Worm (Caenorhabditis elegans): Measurements from ENCODE around the gene T07F8.4.
"Not testable (repeated sequence)": the region's sequence is repeated elsewhere in the genome, so short reads cannot be mapped to it uniquely, and the experiment has no call there.

Gene T07F8.4

DNA sequence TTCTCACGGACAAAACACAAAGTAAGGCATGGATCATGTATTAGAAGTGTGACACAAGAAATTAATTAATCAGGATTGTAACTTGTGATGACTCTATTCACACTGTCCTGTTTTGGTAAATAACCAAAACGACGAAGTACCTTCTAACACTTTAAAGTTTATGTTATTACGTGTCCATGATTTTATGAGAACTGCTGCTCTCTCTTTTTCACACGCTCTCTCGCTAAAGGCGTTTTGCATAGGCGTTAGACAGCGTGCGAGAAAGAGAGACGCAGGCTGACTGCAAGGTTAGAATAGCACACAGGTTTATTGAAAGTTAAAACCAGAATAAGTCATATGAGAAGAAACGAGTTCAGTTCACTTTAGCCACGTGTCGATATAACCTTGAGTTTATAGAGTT is 41.7 kb downstream of the T07F8.4 start (continued):
- TF ChIP-seq lir-3 (tag; optimal IDR thresholded peaks at IDR 0.05; ENCODE audit: poor library complexity) (peak; percentile 41), nhr-90 (tag; optimal IDR thresholded peaks at IDR 0.05; ENCODE audit: poor library complexity) (peak; percentile 59), grh-1 (GFP tag; IDR thresholded peaks at IDR 0.05) (peak; percentile 96), nhr-77 (tag; optimal IDR thresholded peaks at IDR 0.05) (no peak), isw-1 (GFP tag; IDR thresholded peaks at IDR 0.05) (peak; percentile 12; the same call in 1 of the 2 replicates), mep-1 (tag; optimal IDR thresholded peaks at IDR 0.05) (peak; percentile 42), nhr-85 (tag) (peak; percentile 98), sptf-1 (tag; optimal IDR thresholded peaks at IDR 0.05) (no peak), ztf-4 (tag; optimal IDR thresholded peaks at IDR 0.05) (no peak), ets-5 (GFP tag; IDR thresholded peaks at IDR 0.05) (no peak), Y116A8C.19 (tag; optimal IDR thresholded peaks at IDR 0.05; ENCODE audit: borderline replicate concordance) (no peak), nhr-84 (tag; optimal IDR thresholded peaks at IDR 0.05) (no peak), hpl-2 (GFP tag; optimal IDR thresholded peaks at IDR 0.05) (no peak), aly-2 (tag; optimal IDR thresholded peaks at IDR 0.05) (no peak), alr-1 (tag; optimal IDR thresholded peaks at IDR 0.05; ENCODE audit: borderline replicate concordance) (no peak), elt-2 (tag; optimal IDR thresholded peaks at IDR 0.05) (no peak), pag-3 (tag; optimal IDR thresholded peaks at IDR 0.05; ENCODE audit: borderline replicate concordance, insufficient read depth) (no peak), rnt-1 (tag; optimal IDR thresholded peaks at IDR 0.05) (peak; percentile 12), lin-14 (GFP tag; optimal IDR thresholded peaks at IDR 0.05) (peak; percentile 89), blmp-1 (tag; optimal IDR thresholded peaks at IDR 0.05) (peak; percentile 12), dpl-1 (GFP tag; optimal IDR thresholded peaks at IDR 0.05) (peak in 1 of 3 experiments; percentile 13), nhr-47 (tag; optimal IDR thresholded peaks at IDR 0.05) (peak; percentile 39), ceh-63 (GFP tag; optimal IDR thresholded peaks at IDR 0.05) (no peak), pax-3 (tag; optimal IDR thresholded peaks at IDR 0.05) (peak; percentile 24), jun-1 (tag; optimal IDR thresholded peaks at IDR 0.05) (no peak), zag-1 (tag; optimal IDR thresholded peaks at IDR 0.05) (no peak), sox-4 (tag; optimal IDR thresholded peaks at IDR 0.05) (no peak), efl-1 (optimal IDR thresholded peaks at IDR 0.05) (peak; percentile 44), efl-1 (GFP tag; optimal IDR thresholded peaks at IDR 0.05 in 1 of 2) (no peak), lsy-2 (tag; optimal IDR thresholded peaks at IDR 0.05) (peak; percentile 26 to 54), ceh-8 (GFP tag; optimal IDR thresholded peaks at IDR 0.05) (no peak), xbp-1 (tag; optimal IDR thresholded peaks at IDR 0.05) (peak; percentile 58), snpc-4 (tag; optimal IDR thresholded peaks at IDR 0.05) (no peak), nhr-76 (tag; optimal IDR thresholded peaks at IDR 0.05) (no peak), nhr-11 (tag; optimal IDR thresholded peaks at IDR 0.05) (no peak), egl-13 (tag; optimal IDR thresholded peaks at IDR 0.05) (no peak)

DNA sequence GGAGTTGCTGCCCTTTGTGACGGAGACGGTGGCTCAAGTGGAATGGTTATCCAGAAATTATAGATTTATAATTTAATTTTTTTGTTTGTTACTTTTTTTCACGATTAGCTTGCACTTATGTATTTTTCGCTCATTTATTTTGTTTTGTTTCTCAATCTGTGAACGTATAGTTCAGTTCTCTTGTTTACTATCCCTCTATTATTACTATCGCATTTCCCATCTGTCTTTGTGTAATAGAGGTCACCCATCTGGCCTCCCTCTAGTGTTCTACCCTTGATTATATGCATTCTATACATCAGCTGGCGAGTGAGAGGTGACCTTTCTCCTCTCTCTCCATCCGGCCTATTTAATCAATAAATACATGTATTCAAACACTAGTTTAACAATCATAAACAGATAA is 47.8 kb downstream of the T07F8.4 start, which contains the start of the genes T02G5.14 and T02G5.15:
Gene T02G5.14 (plus strand): TSS at position 301 of the 400 bp plus-strand sequence.
Gene T02G5.15 (plus strand): TSS at position 301 of the 400 bp plus-strand sequence.
- TF ChIP-seq lin-39 (tag; optimal IDR thresholded peaks at IDR 0.05); C34B4.2 (tag; optimal IDR thresholded peaks at IDR 0.05); mab-9 (GFP tag; IDR thresholded peaks at IDR 0.05): not testable (repeated sequence)

Data from whole organism, L1 larva.